Fruit fly (Drosophila melanogaster) whole organism, embryonic: ENCODE measurements around the gene HemK1.

Source experiments
- Atf3 ChIP-seq: fragments of 200-800 bp; sonication (Bioruptor generic); optimal IDR thresholded peaks from 3 replicates; lab custom pipeline; 2016; ENCODE audit warnings: missing biosample characterization, missing genetic modification characterization
- CG10565 ChIP-seq: fragments of 200-800 bp; sonication (Bioruptor generic); optimal IDR thresholded peaks from 3 replicates; lab custom pipeline; 2016; ENCODE audit warnings: missing biosample characterization, mild to moderate bottlenecking, missing genetic modification characterization
- CG11723 ChIP-seq: fragments of 200-800 bp; sonication (Bioruptor generic); optimal IDR thresholded peaks from 2 replicates; lab custom pipeline; 2017; ENCODE audit warnings: missing biosample characterization, mild to moderate bottlenecking, missing genetic modification characterization
- CG12236 ChIP-seq: fragments of 200-800 bp; sonication (Bioruptor generic); optimal IDR thresholded peaks from 2 replicates; lab custom pipeline; 2016; ENCODE audit warnings: missing biosample characterization, missing genetic modification characterization
- CG1233 ChIP-seq: fragments of 200-800 bp; sonication (Bioruptor generic); optimal IDR thresholded peaks from 4 replicates; lab custom pipeline; 2018; ENCODE audit warnings: missing biosample characterization, mild to moderate bottlenecking, missing genetic modification characterization
- CG13424 ChIP-seq: fragments of 200-800 bp; sonication (Bioruptor generic); optimal IDR thresholded peaks from 2 replicates; lab custom pipeline; 2019; ENCODE audit warnings: missing biosample characterization, mild to moderate bottlenecking, missing genetic modification characterization, moderate library complexity
- CG1602 ChIP-seq: fragments of 200-800 bp; sonication (Bioruptor generic); optimal IDR thresholded peaks from 3 replicates; lab custom pipeline; 2016; ENCODE audit warnings: missing biosample characterization, missing genetic modification characterization
- CG16813 ChIP-seq: fragments of 200-800 bp; sonication (Bioruptor generic); IDR thresholded peaks from 3 replicates; pipeline ENCODE4 v1.3.6; 2022; ENCODE audit warnings: missing biosample characterization, missing genetic modification characterization; ENCODE audit not compliant: partially characterized antibody
- CG1832 ChIP-seq: fragments of 200-800 bp; sonication (Bioruptor generic); optimal IDR thresholded peaks from 2 replicates; lab custom pipeline; 2017; ENCODE audit warnings: missing biosample characterization, mild to moderate bottlenecking, missing genetic modification characterization, inconsistent platforms
- CG2199 ChIP-seq: fragments of 200-800 bp; sonication (Bioruptor generic); IDR thresholded peaks from 3 replicates; pipeline ENCODE4 v1.3.6; 2022; ENCODE audit warnings: missing biosample characterization, missing genetic modification characterization
- CG4282 ChIP-seq: fragments of 200-800 bp; sonication (Bioruptor generic); optimal IDR thresholded peaks from 2 replicates; lab custom pipeline; 2016; ENCODE audit warnings: missing biosample characterization, missing genetic modification characterization
- CG4617 ChIP-seq: fragments of 200-800 bp; sonication (Bioruptor generic); optimal IDR thresholded peaks from 3 replicates; lab custom pipeline; 2016; ENCODE audit warnings: missing biosample characterization, missing genetic modification characterization, borderline replicate concordance
- CG6683 ChIP-seq: fragments of 200-800 bp; sonication (Bioruptor generic); optimal IDR thresholded peaks from 2 replicates; lab custom pipeline; 2017; ENCODE audit warnings: missing biosample characterization, mild to moderate bottlenecking, missing genetic modification characterization, missing genetic modification reagents
- CG7271 ChIP-seq: fragments of 200-800 bp; sonication (Bioruptor generic); optimal IDR thresholded peaks from 2 replicates; lab custom pipeline; 2018; ENCODE audit warnings: missing biosample characterization, mild to moderate bottlenecking, missing genetic modification characterization, moderate library complexity
- CG7556 ChIP-seq: fragments of 200-800 bp; sonication (Bioruptor generic); optimal IDR thresholded peaks from 2 replicates; lab custom pipeline; 2017; ENCODE audit warnings: missing biosample characterization, mild to moderate bottlenecking, missing genetic modification characterization
- CG8765 ChIP-seq: fragments of 200-800 bp; sonication (Bioruptor generic); IDR thresholded peaks from 2 replicates; pipeline ENCODE4 v1.3.6; 2022; ENCODE audit warnings: missing biosample characterization, missing genetic modification characterization
- CHES-1-like ChIP-seq: fragments of 200-800 bp; sonication (Bioruptor generic); optimal IDR thresholded peaks from 2 replicates; lab custom pipeline; 2016; ENCODE audit warnings: missing biosample characterization, missing genetic modification characterization
- Dek ChIP-seq: fragments of 200-800 bp; sonication (Bioruptor generic); optimal IDR thresholded peaks from 3 replicates; lab custom pipeline; 2019; ENCODE audit warnings: missing biosample characterization, mild to moderate bottlenecking, missing genetic modification characterization, moderate library complexity
- Dip2 ChIP-seq: fragments of 200-800 bp; sonication (Bioruptor generic); IDR thresholded peaks from 2 replicates; pipeline ENCODE4 v1.3.6; 2022; ENCODE audit warnings: missing biosample characterization, missing genetic modification characterization
- Doc2 ChIP-seq: fragments of 200-800 bp; sonication (Bioruptor generic); IDR thresholded peaks from 2 replicates; pipeline ENCODE4 v1.3.6; 2022; ENCODE audit warnings: missing biosample characterization, missing genetic modification characterization
- Eip74EF ChIP-seq, 2 experiments: fragments of 200-800 bp in 1 of 2; fragments of >200 bp in 1 of 2; sonication (Bioruptor generic) in 1 of 2; optimal IDR thresholded peaks; 2 replicates each; lab custom pipeline; 2017 to 2019; ENCODE audit warnings: missing biosample characterization in 2 of 2, missing genetic modification characterization in 2 of 2, mild to moderate bottlenecking in 1 of 2, moderate library complexity in 1 of 2
- Fer2 ChIP-seq: fragments of 200-800 bp; sonication (Bioruptor generic); optimal IDR thresholded peaks from 2 replicates; lab custom pipeline; 2018; ENCODE audit warnings: missing biosample characterization, mild to moderate bottlenecking, missing genetic modification characterization, moderate library complexity
- Fer3 ChIP-seq: fragments of 200-800 bp; sonication (Bioruptor generic); optimal IDR thresholded peaks from 2 replicates; lab custom pipeline; 2018; ENCODE audit warnings: missing biosample characterization, mild to moderate bottlenecking, missing genetic modification characterization, moderate library complexity
- NC2β ChIP-seq: fragments of 200-800 bp; sonication (Bioruptor generic); optimal IDR thresholded peaks from 2 replicates; lab custom pipeline; 2016; ENCODE audit warnings: missing biosample characterization, missing genetic modification characterization
- Pdp1 ChIP-seq, 2 experiments: fragments of 200-800 bp; sonication (Bioruptor generic); optimal IDR thresholded peaks; 3 replicates each; lab custom pipeline; 2016; ENCODE audit warnings: missing biosample characterization in 2 of 2, missing genetic modification characterization in 2 of 2, mild to moderate bottlenecking in 1 of 2, moderate library complexity in 1 of 2
- Ravus ChIP-seq: fragments of 200-800 bp; sonication (Bioruptor generic); IDR thresholded peaks from 2 replicates; pipeline ENCODE4 v1.3.6; 2022; ENCODE audit warnings: missing biosample characterization, missing genetic modification characterization
- Scr ChIP-seq: fragments of 200-800 bp; sonication (Bioruptor generic); IDR thresholded peaks from 2 replicates; pipeline ENCODE4 v1.3.6; 2022; ENCODE audit warnings: missing biosample characterization, missing genetic modification characterization; ENCODE audit not compliant: partially characterized antibody
- Stat92E ChIP-seq, 3 experiments: fragments of >200 bp in 2 of 3; fragments of 200-800 bp in 1 of 3; sonication (Bioruptor generic) in 1 of 3; optimal IDR thresholded peaks; 2 replicates each; lab custom pipeline; 2017 to 2019; ENCODE audit warnings: missing biosample characterization in 3 of 3, missing genetic modification characterization in 3 of 3, mild to moderate bottlenecking in 1 of 3, moderate library complexity in 1 of 3
- Trl ChIP-seq, 3 experiments: fragments of >200 bp in 2 of 3; fragments of 200-800 bp in 1 of 3; sonication (Bioruptor generic) in 1 of 3; optimal IDR thresholded peaks; 2 replicates in 1 of 3; 3 replicates in 2 of 3; lab custom pipeline; 2016 to 2017; ENCODE audit warnings: missing biosample characterization in 1 of 3, missing genetic modification characterization in 1 of 3
- Vsx1 ChIP-seq: fragments of 200-800 bp; sonication (Bioruptor generic); optimal IDR thresholded peaks from 2 replicates; lab custom pipeline; 2017; ENCODE audit warnings: missing biosample characterization, mild to moderate bottlenecking, missing genetic modification characterization, missing genetic modification reagents
- al ChIP-seq: fragments of 200-800 bp; sonication (Bioruptor generic); IDR thresholded peaks from 2 replicates; pipeline ENCODE4 v1.3.6; 2022; ENCODE audit warnings: missing biosample characterization, missing genetic modification characterization
- ash1 ChIP-seq: fragments of 200-800 bp; sonication (Bioruptor generic); optimal IDR thresholded peaks from 2 replicates; lab custom pipeline; 2018; ENCODE audit warnings: missing biosample characterization, mild to moderate bottlenecking, missing genetic modification characterization
- cad ChIP-seq: fragments of >200 bp; optimal IDR thresholded peaks from 2 replicates; lab custom pipeline; 2017; ENCODE audit warnings: missing biosample characterization, missing genetic modification characterization
- crc ChIP-seq: fragments of 200-800 bp; sonication (Bioruptor generic); optimal IDR thresholded peaks from 2 replicates; lab custom pipeline; 2016; ENCODE audit warnings: missing biosample characterization, missing genetic modification characterization
- dm ChIP-seq: fragments of 200-800 bp; sonication (Bioruptor generic); optimal IDR thresholded peaks from 3 replicates; lab custom pipeline; 2016; ENCODE audit warnings: missing biosample characterization, missing genetic modification characterization
- ewg ChIP-seq: fragments of 200-800 bp; sonication (Bioruptor generic); optimal IDR thresholded peaks from 3 replicates; lab custom pipeline; 2017; ENCODE audit warnings: mild to moderate bottlenecking, missing biosample characterization, missing genetic modification reagents, missing genetic modification characterization
- kah ChIP-seq: fragments of 200-800 bp; sonication (Bioruptor generic); optimal IDR thresholded peaks from 2 replicates; lab custom pipeline; 2018; ENCODE audit warnings: missing biosample characterization, mild to moderate bottlenecking, missing genetic modification characterization
- nau ChIP-seq: fragments of 200-800 bp; sonication (Bioruptor generic); optimal IDR thresholded peaks from 3 replicates; lab custom pipeline; 2017; ENCODE audit warnings: missing biosample characterization, mild to moderate bottlenecking, missing genetic modification characterization, missing genetic modification reagents
- nerfin-1 ChIP-seq: fragments of 200-800 bp; sonication (Bioruptor generic); optimal IDR thresholded peaks from 3 replicates; lab custom pipeline; 2019; ENCODE audit warnings: missing biosample characterization, mild to moderate bottlenecking, missing genetic modification characterization, moderate library complexity
- nerfin-2 ChIP-seq: fragments of 200-800 bp; sonication (Bioruptor generic); IDR thresholded peaks from 2 replicates; pipeline ENCODE4 v1.3.6; 2022; ENCODE audit warnings: missing biosample characterization, missing genetic modification characterization; ENCODE audit not compliant: partially characterized antibody
- odd ChIP-seq: fragments of 200-800 bp; sonication (Bioruptor generic); optimal IDR thresholded peaks from 2 replicates; lab custom pipeline; 2017; ENCODE audit warnings: missing biosample characterization, mild to moderate bottlenecking, missing genetic modification characterization
- prd ChIP-seq, 3 experiments: fragments of >200 bp in 2 of 3; fragments of 200-800 bp in 1 of 3; sonication (Bioruptor generic) in 1 of 3; optimal IDR thresholded peaks in 2 of 3; IDR thresholded peaks in 1 of 3; 2 replicates in 2 of 3; 3 replicates in 1 of 3; pipeline versions ENCODE4 v1.3.6 to Lab custom; 2017 to 2022; ENCODE audit warnings: missing biosample characterization in 1 of 3, missing genetic modification characterization in 1 of 3
- pros ChIP-seq: fragments of 200-800 bp; sonication (Bioruptor generic); optimal IDR thresholded peaks from 3 replicates; lab custom pipeline; 2019; ENCODE audit warnings: missing biosample characterization, mild to moderate bottlenecking, missing genetic modification characterization, moderate library complexity
- ro ChIP-seq: fragments of 200-800 bp; sonication (Bioruptor generic); IDR thresholded peaks from 2 replicates; pipeline ENCODE4 v1.3.6; 2022; ENCODE audit warnings: missing biosample characterization, missing genetic modification characterization
- sc ChIP-seq, 3 experiments: fragments of >200 bp in 2 of 3; fragments of 200-800 bp in 1 of 3; sonication (Bioruptor generic) in 1 of 3; optimal IDR thresholded peaks; 2 replicates in 2 of 3; 3 replicates in 1 of 3; lab custom pipeline; 2017; ENCODE audit warnings: mild to moderate bottlenecking in 1 of 3, missing biosample characterization in 1 of 3, missing genetic modification characterization in 1 of 3, missing genetic modification reagents in 1 of 3
- trem ChIP-seq: fragments of 200-800 bp; optimal IDR thresholded peaks from 3 replicates; lab custom pipeline; 2019; ENCODE audit warnings: missing biosample characterization, mild to moderate bottlenecking, missing genetic modification characterization, moderate library complexity

Gene HemK1

dm6 chr2L:6480212-6480994 is 12.9 kb upstream of the HemK1 start, which contains the start of the genes Sec61alpha and Daxx (continued):
- TF ChIP-seq Stat92E (GFP tag; optimal IDR thresholded peaks at IDR 0.05; lab: Kevin White, UChicago): no peak
- TF ChIP-seq CG4282: peak; percentile 77
- TF ChIP-seq CG1602 (GFP tag; lab: Kevin White, UChicago): peak; percentile 85
- TF ChIP-seq ash1: no peak
- TF ChIP-seq CG7271: no peak
- TF ChIP-seq CG1832 (GFP tag; lab: Kevin White, UChicago): no peak
- TF ChIP-seq Dip2 (GFP tag; lab: Robert Waterston, UW): no peak
- peak; percentile 31 for TF ChIP-seq CG10565 (GFP tag; lab: Kevin White, UChicago)
- no peak for TF ChIP-seq Vsx1 (GFP tag; lab: Kevin White, UChicago)
- peak; percentile 62 for TF ChIP-seq CG7556 (GFP tag; lab: Kevin White, UChicago)
- TF ChIP-seq ro (GFP tag; lab: Robert Waterston, UW): no peak
- TF ChIP-seq al: peak; percentile 88
- TF ChIP-seq prd (optimal IDR thresholded peaks at IDR 0.05; lab: Kevin White, UChicago): no peak
- peak; percentile 89 for TF ChIP-seq prd (GFP tag; IDR thresholded peaks at IDR 0.05; lab: Robert Waterston, UW)
- peak; percentile 68 for TF ChIP-seq dm (GFP tag; lab: Kevin White, UChicago)
- peak; percentile 61; the same call in 1 of the 3 replicates for TF ChIP-seq CG2199 (GFP tag; lab: Robert Waterston, UW)
- TF ChIP-seq nerfin-1 (tag; lab: Kevin White, UChicago): peak; percentile 58
- peak; percentile 88 for TF ChIP-seq CHES-1-like (GFP tag; lab: Kevin White, UChicago)
- peak; percentile 83 for TF ChIP-seq crc (GFP tag; lab: Kevin White, UChicago)
- TF ChIP-seq CG1233: peak; percentile 61
- TF ChIP-seq pros (GFP tag; lab: Kevin White, UChicago): no peak
- peak; percentile 87 for TF ChIP-seq CG13424 (tag; lab: Kevin White, UChicago)
- TF ChIP-seq Eip74EF (GFP tag; optimal IDR thresholded peaks at IDR 0.05; lab: Kevin White, UChicago): peak in 1 of 2 experiments; percentile 72
- TF ChIP-seq CG16813 (GFP tag; lab: Robert Waterston, UW): peak; percentile 100
- TF ChIP-seq Pdp1 (GFP tag; optimal IDR thresholded peaks at IDR 0.05; lab: Kevin White, UChicago): peak; percentile 73 to 90
- TF ChIP-seq CG6683 (GFP tag; lab: Kevin White, UChicago): peak; percentile 16
- peak; percentile 77 for TF ChIP-seq Fer2 (tag; lab: Kevin White, UChicago)
- peak; percentile 37 for TF ChIP-seq kah (GFP tag; lab: Kevin White, UChicago)
- peak; percentile 51 for TF ChIP-seq CG12236 (GFP tag; lab: Kevin White, UChicago)
- TF ChIP-seq nerfin-2 (GFP tag; lab: Robert Waterston, UW): peak; percentile 99
- peak; percentile 82 for TF ChIP-seq Fer3 (tag; lab: Kevin White, UChicago)
- peak; percentile 34 for TF ChIP-seq CG11723 (GFP tag; lab: Kevin White, UChicago)
- TF ChIP-seq nau (GFP tag; lab: Kevin White, UChicago): peak; percentile 45
- peak; percentile 48 for TF ChIP-seq odd (GFP tag; lab: Kevin White, UChicago)
- peak; percentile 74 for TF ChIP-seq trem (tag; lab: Kevin White, UChicago)
- no peak for TF ChIP-seq sc (optimal IDR thresholded peaks at IDR 0.05; lab: Kevin White, UChicago)
- TF ChIP-seq sc (GFP tag; optimal IDR thresholded peaks at IDR 0.05; lab: Kevin White, UChicago): peak; percentile 57
- TF ChIP-seq Doc2 (GFP tag; lab: Robert Waterston, UW): peak; percentile 63; the same call in 1 of the 2 replicates
- peak; percentile 71 for TF ChIP-seq CG8765 (GFP tag; lab: Robert Waterston, UW)
- TF ChIP-seq cad: no peak
- TF ChIP-seq Scr: peak; percentile 99
- TF ChIP-seq NC2β (GFP tag; lab: Kevin White, UChicago): peak; percentile 75
- TF ChIP-seq CG4617 (GFP tag; lab: Kevin White, UChicago): peak; percentile 39
- peak; percentile 45 for TF ChIP-seq Ravus (GFP tag; lab: Robert Waterston, UW)
- peak; percentile 63 for TF ChIP-seq ewg (GFP tag; lab: Kevin White, UChicago)
- no peak for TF ChIP-seq Trl (optimal IDR thresholded peaks at IDR 0.05; lab: Kevin White, UChicago)
- TF ChIP-seq Trl (GFP tag; optimal IDR thresholded peaks at IDR 0.05; lab: Kevin White, UChicago): peak; percentile 91
- peak; percentile 87 for TF ChIP-seq Dek (tag; lab: Kevin White, UChicago)
- TF ChIP-seq Atf3 (GFP tag; lab: Kevin White, UChicago): peak; percentile 84
